Worm (Caenorhabditis elegans) whole organism, L1 larva: ENCODE results near the gene basl-1.

ENCODE experiments used
- C04F5.9 ChIP-seq: sonication (generic microtip); optimal IDR thresholded peaks from 2 replicates; lab custom pipeline; 2016; ENCODE audit warnings: missing genetic modification characterization, missing compliant biosample characterization
- C34B4.2 ChIP-seq: sonication (generic microtip); optimal IDR thresholded peaks from 2 replicates; lab custom pipeline; 2017; ENCODE audit warnings: mild to moderate bottlenecking, missing genetic modification characterization, missing compliant biosample characterization
- F16B12.6 ChIP-seq: fragments of 150-350 bp; optimal IDR thresholded peaks from 2 replicates; lab custom pipeline; 2014; ENCODE audit warnings: missing biosample characterization, missing genetic modification characterization
- Y116A8C.19 ChIP-seq: sonication (generic microtip); optimal IDR thresholded peaks from 2 replicates; lab custom pipeline; 2016; ENCODE audit warnings: missing compliant biosample characterization, missing genetic modification characterization, borderline replicate concordance
- aha-1 ChIP-seq: fragments of 150-350 bp; optimal IDR thresholded peaks from 2 replicates; lab custom pipeline; 2014; ENCODE audit warnings: missing biosample characterization, missing genetic modification characterization
- alr-1 ChIP-seq: fragments of 200-800 bp; sonication (Bioruptor generic); optimal IDR thresholded peaks from 2 replicates; lab custom pipeline; 2018; ENCODE audit warnings: borderline replicate concordance, mild to moderate bottlenecking, missing genetic modification characterization, missing compliant biosample characterization
- aly-2 ChIP-seq: fragments of 150-350 bp; optimal IDR thresholded peaks from 2 replicates; lab custom pipeline; 2014; ENCODE audit warnings: missing biosample characterization, missing genetic modification characterization
- blmp-1 ChIP-seq: fragments of 150-350 bp; optimal IDR thresholded peaks from 2 replicates; lab custom pipeline; 2014; ENCODE audit warnings: missing biosample characterization, missing genetic modification characterization
- ceh-63 ChIP-seq: fragments of 200-800 bp; sonication (Bioruptor generic); optimal IDR thresholded peaks from 2 replicates; lab custom pipeline; 2018; ENCODE audit warnings: mild to moderate bottlenecking, missing genetic modification characterization, missing compliant biosample characterization
- ceh-82 ChIP-seq, 3 experiments: fragments of 150-350 bp in 1 of 3; sonication (generic microtip) in 2 of 3; optimal IDR thresholded peaks; 2 replicates each; lab custom pipeline; 2014 to 2017; ENCODE audit warnings: missing biosample characterization in 3 of 3, missing genetic modification characterization in 3 of 3
- ceh-88 ChIP-seq: fragments of 200-800 bp; sonication (Bioruptor generic); IDR thresholded peaks from 2 replicates; pipeline ENCODE4 v1.3.6; 2022; ENCODE audit warnings: missing genetic modification characterization, missing compliant biosample characterization
- ces-1 ChIP-seq: fragments of 150-350 bp; optimal IDR thresholded peaks from 2 replicates; lab custom pipeline; 2014; ENCODE audit warnings: missing biosample characterization, missing genetic modification reagents, missing genetic modification characterization
- dpl-1 ChIP-seq, 3 experiments: fragments of 150-350 bp in 2 of 3; sonication (generic microtip) in 1 of 3; optimal IDR thresholded peaks; 2 replicates each; lab custom pipeline; 2014 to 2017; ENCODE audit warnings: missing biosample characterization in 3 of 3, missing genetic modification characterization in 3 of 3, missing genetic modification reagents in 3 of 3
- dsc-1 ChIP-seq: sonication (generic microtip); optimal IDR thresholded peaks from 2 replicates; lab custom pipeline; 2016; ENCODE audit warnings: mild to moderate bottlenecking, missing genetic modification characterization, missing compliant biosample characterization
- egl-13 ChIP-seq: sonication (generic microtip); optimal IDR thresholded peaks from 2 replicates; lab custom pipeline; 2016; ENCODE audit warnings: missing genotype, missing genetic modification reagents, missing genetic modification characterization, missing compliant biosample characterization
- egl-27 ChIP-seq, 2 experiments: fragments of 150-350 bp in 1 of 2; sonication (generic microtip); optimal IDR thresholded peaks; 3 replicates each; lab custom pipeline; 2017 to 2018; ENCODE audit warnings: missing biosample characterization in 2 of 2, missing genetic modification characterization in 2 of 2, missing genetic modification reagents in 2 of 2
- fkh-4 ChIP-seq: sonication (generic microtip); optimal IDR thresholded peaks from 2 replicates; lab custom pipeline; 2016; ENCODE audit warnings: missing compliant biosample characterization, missing genetic modification characterization, borderline replicate concordance
- fos-1 ChIP-seq: fragments of 150-350 bp; optimal IDR thresholded peaks from 2 replicates; lab custom pipeline; 2014; ENCODE audit warnings: missing biosample characterization, missing genetic modification characterization
- hlh-17 ChIP-seq: fragments of 200-800 bp; sonication (Bioruptor generic); optimal IDR thresholded peaks from 2 replicates; lab custom pipeline; 2018; ENCODE audit warnings: missing genetic modification characterization, mild to moderate bottlenecking, missing compliant biosample characterization, moderate library complexity, borderline replicate concordance
- irx-1 ChIP-seq: sonication (generic microtip); optimal IDR thresholded peaks from 2 replicates; lab custom pipeline; 2016; ENCODE audit warnings: missing genetic modification characterization, missing compliant biosample characterization
- isw-1 ChIP-seq: fragments of 200-800 bp; sonication (Bioruptor generic); IDR thresholded peaks from 2 replicates; pipeline ENCODE4 v1.3.6; 2022; ENCODE audit warnings: missing genetic modification characterization, missing compliant biosample characterization
- lin-14 ChIP-seq: fragments of 200-800 bp; sonication (Bioruptor generic); optimal IDR thresholded peaks from 2 replicates; lab custom pipeline; 2018; ENCODE audit warnings: mild to moderate bottlenecking, missing genetic modification characterization, moderate library complexity, missing compliant biosample characterization
- lin-15B ChIP-seq: fragments of 150-350 bp; sonication (generic microtip); optimal IDR thresholded peaks from 3 replicates; lab custom pipeline; 2014; ENCODE audit warnings: missing biosample characterization, missing genetic modification characterization
- lin-39 ChIP-seq: fragments of 150-350 bp; optimal IDR thresholded peaks from 2 replicates; lab custom pipeline; 2014; ENCODE audit warnings: missing biosample characterization, missing genetic modification reagents, missing genetic modification characterization
- lir-3 ChIP-seq: sonication (generic microtip); optimal IDR thresholded peaks from 2 replicates; lab custom pipeline; 2016; ENCODE audit warnings: mild to moderate bottlenecking, missing genetic modification characterization, moderate library complexity, missing compliant biosample characterization; ENCODE audit not compliant: poor library complexity
- lsy-2 ChIP-seq, 2 experiments: fragments of 150-350 bp; optimal IDR thresholded peaks; 2 replicates each; lab custom pipeline; 2014; ENCODE audit warnings: missing biosample characterization in 2 of 2, missing genetic modification characterization in 2 of 2
- mab-9 ChIP-seq: fragments of 200-800 bp; sonication (Bioruptor generic); IDR thresholded peaks from 2 replicates; pipeline ENCODE4 v1.3.6; 2022; ENCODE audit warnings: missing genetic modification reagents, missing genetic modification characterization, missing compliant biosample characterization
- mdl-1 ChIP-seq, 2 experiments: fragments of 150-350 bp; optimal IDR thresholded peaks; 2 replicates each; lab custom pipeline; 2014 to 2017; ENCODE audit warnings: missing biosample characterization in 2 of 2, missing genetic modification characterization in 2 of 2, inconsistent platforms in 1 of 2
- mef-2 ChIP-seq: fragments of 150-350 bp; optimal IDR thresholded peaks from 2 replicates; lab custom pipeline; 2014; ENCODE audit warnings: missing biosample characterization, missing genetic modification characterization
- nhr-12 ChIP-seq: sonication (generic microtip); optimal IDR thresholded peaks from 2 replicates; lab custom pipeline; 2017; ENCODE audit warnings: missing biosample characterization, missing genetic modification characterization
- nhr-19 ChIP-seq: fragments of 200-800 bp; sonication (Bioruptor generic); conservative IDR thresholded peaks from 2 replicates; pipeline ENCODE4 v1.3.6; 2022; ENCODE audit warnings: missing genetic modification characterization, missing compliant biosample characterization
- nhr-20 ChIP-seq: sonication (generic microtip); optimal IDR thresholded peaks from 2 replicates; lab custom pipeline; 2016; ENCODE audit warnings: mild to moderate bottlenecking, missing genetic modification characterization, missing compliant biosample characterization
- nhr-237 ChIP-seq: fragments of 150-350 bp; optimal IDR thresholded peaks from 2 replicates; lab custom pipeline; 2014; ENCODE audit warnings: missing biosample characterization, missing genetic modification characterization
- nhr-28 ChIP-seq: fragments of 150-350 bp; optimal IDR thresholded peaks from 2 replicates; lab custom pipeline; 2014; ENCODE audit warnings: missing biosample characterization, missing genetic modification characterization
- nhr-47 ChIP-seq: sonication (generic microtip); optimal IDR thresholded peaks from 2 replicates; lab custom pipeline; 2016; ENCODE audit warnings: mild to moderate bottlenecking, missing genetic modification characterization, moderate library complexity, missing compliant biosample characterization
- nhr-84 ChIP-seq: sonication (generic microtip); optimal IDR thresholded peaks from 2 replicates; lab custom pipeline; 2017; ENCODE audit warnings: missing biosample characterization, missing genetic modification characterization
- nhr-90 ChIP-seq: sonication (generic microtip); optimal IDR thresholded peaks from 2 replicates; lab custom pipeline; 2016; ENCODE audit warnings: mild to moderate bottlenecking, missing genetic modification characterization, missing compliant biosample characterization; ENCODE audit not compliant: poor library complexity
- pax-3 ChIP-seq: fragments of 200-800 bp; sonication (Bioruptor generic); optimal IDR thresholded peaks from 2 replicates; lab custom pipeline; 2018; ENCODE audit warnings: mild to moderate bottlenecking, missing genetic modification characterization, moderate library complexity, missing compliant biosample characterization
- skn-1 ChIP-seq: fragments of 150-350 bp; optimal IDR thresholded peaks from 2 replicates; lab custom pipeline; 2014; ENCODE audit warnings: missing biosample characterization, missing genetic modification characterization
- snpc-4 ChIP-seq: fragments of 150-350 bp; optimal IDR thresholded peaks from 2 replicates; lab custom pipeline; 2014; ENCODE audit warnings: missing biosample characterization, missing genetic modification characterization
- snu-23 ChIP-seq: sonication (generic microtip); optimal IDR thresholded peaks from 2 replicates; lab custom pipeline; 2016; ENCODE audit warnings: missing genetic modification characterization, missing compliant biosample characterization
- sptf-1 ChIP-seq: fragments of 150-350 bp; optimal IDR thresholded peaks from 2 replicates; lab custom pipeline; 2014; ENCODE audit warnings: missing biosample characterization, missing genetic modification characterization
- swsn-7 ChIP-seq: sonication (generic microtip); optimal IDR thresholded peaks from 2 replicates; lab custom pipeline; 2016; ENCODE audit warnings: missing genetic modification characterization, missing compliant biosample characterization
- tbx-2 ChIP-seq: sonication (generic microtip); optimal IDR thresholded peaks from 2 replicates; lab custom pipeline; 2016; ENCODE audit warnings: missing genetic modification characterization, missing compliant biosample characterization
- tlp-1 ChIP-seq: fragments of 150-350 bp; optimal IDR thresholded peaks from 2 replicates; lab custom pipeline; 2014; ENCODE audit warnings: missing biosample characterization, missing genetic modification characterization
- unc-130 ChIP-seq: fragments of 150-350 bp; optimal IDR thresholded peaks from 2 replicates; lab custom pipeline; 2017; ENCODE audit warnings: missing biosample characterization, missing genetic modification characterization, inconsistent platforms
- unc-30 ChIP-seq: sonication (generic microtip); optimal IDR thresholded peaks from 2 replicates; lab custom pipeline; 2017; ENCODE audit warnings: missing biosample characterization, missing genetic modification characterization
- unc-98 ChIP-seq: fragments of 200-800 bp; sonication (Bioruptor generic); IDR thresholded peaks from 2 replicates; pipeline ENCODE4 v1.3.6; 2022; ENCODE audit warnings: missing genetic modification characterization, missing compliant biosample characterization
- vab-15 ChIP-seq: sonication (generic microtip); optimal IDR thresholded peaks from 2 replicates; lab custom pipeline; 2017; ENCODE audit warnings: missing genotype, mild to moderate bottlenecking, missing genetic modification characterization, missing compliant biosample characterization
- zag-1 ChIP-seq: fragments of 150-350 bp; optimal IDR thresholded peaks from 2 replicates; lab custom pipeline; 2014; ENCODE audit warnings: missing biosample characterization, missing genetic modification characterization
- zip-4 ChIP-seq: fragments of 200-800 bp; sonication (Bioruptor generic); optimal IDR thresholded peaks from 2 replicates; lab custom pipeline; 2018; ENCODE audit warnings: mild to moderate bottlenecking, missing genetic modification characterization, moderate library complexity, missing compliant biosample characterization
- ztf-4 ChIP-seq: fragments of 150-350 bp; optimal IDR thresholded peaks from 2 replicates; lab custom pipeline; 2014; ENCODE audit warnings: missing biosample characterization, missing genetic modification characterization

basl-1 gene

DNA sequence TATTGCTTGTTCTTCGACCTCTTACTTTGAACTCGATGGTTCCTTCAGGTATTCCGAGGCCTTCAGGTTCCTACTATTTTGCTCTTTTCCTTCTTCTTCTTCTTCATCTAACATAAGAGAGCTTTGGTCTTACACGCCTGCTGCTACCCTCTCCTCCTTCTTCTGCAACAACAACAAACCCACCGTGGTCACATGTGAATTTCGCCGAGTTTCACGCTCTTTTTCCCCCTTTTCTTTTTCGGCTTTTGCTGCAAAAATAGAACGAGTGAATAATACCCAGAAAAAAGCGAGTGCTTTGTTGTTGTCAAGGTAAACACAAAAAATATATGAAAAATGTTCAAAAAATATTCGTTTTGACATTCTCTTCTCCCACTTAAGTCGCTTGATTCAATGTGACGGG is 8.7 kb downstream of the basl-1 start (continued):
- peak in 1 of 2 experiments; percentile 34 for TF ChIP-seq mdl-1 (tag; optimal IDR thresholded peaks at IDR 0.05; lab: Kevin White, UChicago)
- no peak for TF ChIP-seq C04F5.9 (tag; lab: Kevin White, UChicago)
- no peak for TF ChIP-seq lin-15B
- no peak for TF ChIP-seq ztf-4
- TF ChIP-seq ceh-63 (GFP tag; lab: Kevin White, UChicago): no peak
- no peak for TF ChIP-seq lir-3
- TF ChIP-seq F16B12.6 (tag; lab: Kevin White, UChicago): no peak
- TF ChIP-seq Y116A8C.19 (tag; lab: Kevin White, UChicago): no peak
- no peak for TF ChIP-seq snpc-4 (tag; lab: Kevin White, UChicago)
- no peak for TF ChIP-seq ces-1 (GFP tag; lab: Kevin White, UChicago)
- no peak for TF ChIP-seq zag-1 (tag; lab: Kevin White, UChicago)
- no peak for TF ChIP-seq isw-1
- no peak for TF ChIP-seq blmp-1 (tag; lab: Kevin White, UChicago)
- peak; percentile 70 for TF ChIP-seq lin-14
- TF ChIP-seq ceh-88 (GFP tag; lab: Robert Waterston, UW): no peak
- no peak for TF ChIP-seq nhr-12 (tag; lab: Kevin White, UChicago)
- no peak for TF ChIP-seq fkh-4 (tag; lab: Kevin White, UChicago)
- TF ChIP-seq tbx-2 (tag; lab: Kevin White, UChicago): no peak
- no peak for TF ChIP-seq egl-13 (tag; lab: Kevin White, UChicago)
- no peak for TF ChIP-seq alr-1 (tag; lab: Kevin White, UChicago)
- peak in 1 of 3 experiments; percentile 2 for TF ChIP-seq dpl-1 (GFP tag; optimal IDR thresholded peaks at IDR 0.05; lab: Kevin White, UChicago)
- TF ChIP-seq irx-1 (tag; lab: Kevin White, UChicago): no peak
- no peak for TF ChIP-seq dsc-1 (tag; lab: Kevin White, UChicago)
- no peak for TF ChIP-seq tlp-1 (tag; lab: Kevin White, UChicago)
- TF ChIP-seq nhr-20: no peak
- no peak for TF ChIP-seq nhr-47 (tag; lab: Kevin White, UChicago)
- no peak for TF ChIP-seq unc-130 (tag; lab: Kevin White, UChicago)
- TF ChIP-seq hlh-17 (GFP tag; lab: Kevin White, UChicago): no peak
- peak in 1 of 3 experiments; percentile 39 for TF ChIP-seq ceh-82 (tag; optimal IDR thresholded peaks at IDR 0.05; lab: Kevin White, UChicago)
- no peak for TF ChIP-seq zip-4
- no peak for TF ChIP-seq nhr-84
- no peak for TF ChIP-seq unc-30 (tag; lab: Kevin White, UChicago)
- TF ChIP-seq nhr-237 (tag; lab: Kevin White, UChicago): no peak
- TF ChIP-seq skn-1 (tag; lab: Kevin White, UChicago): no peak
- no peak for TF ChIP-seq nhr-28
- TF ChIP-seq aly-2 (tag; lab: Kevin White, UChicago): no peak
- TF ChIP-seq nhr-90: no peak
- TF ChIP-seq pax-3: no peak
- TF ChIP-seq lsy-2 (tag; optimal IDR thresholded peaks at IDR 0.05; lab: Kevin White, UChicago): peak in 1 of 2 experiments; percentile 6
- TF ChIP-seq egl-27 (tag; optimal IDR thresholded peaks at IDR 0.05; lab: Kevin White, UChicago): no peak
- TF ChIP-seq aha-1 (tag; lab: Kevin White, UChicago): no peak
- no peak for TF ChIP-seq vab-15 (tag; lab: Kevin White, UChicago)
- TF ChIP-seq sptf-1 (tag; lab: Kevin White, UChicago): no peak
- no peak for TF ChIP-seq swsn-7
- no peak for TF ChIP-seq C34B4.2 (tag; lab: Kevin White, UChicago)
- peak; percentile 4 for TF ChIP-seq snu-23 (GFP tag; lab: Kevin White, UChicago)
- no peak for TF ChIP-seq lin-39 (tag; lab: Kevin White, UChicago)
- TF ChIP-seq mab-9 (GFP tag; lab: Robert Waterston, UW): no peak
- TF ChIP-seq fos-1 (tag; lab: Kevin White, UChicago): no peak
- TF ChIP-seq nhr-19 (GFP tag; lab: Robert Waterston, UW): 0 out of 2 replicates have a peak, but pooled peaks have one; percentile 2
- TF ChIP-seq unc-98 (GFP tag; lab: Robert Waterston, UW): no peak
- TF ChIP-seq mef-2 (tag; lab: Kevin White, UChicago): peak; percentile 35
